Fruit fly (Drosophila melanogaster): Measurements from ENCODE around the gene crb.

- TF ChIP-seq insv (optimal IDR thresholded peaks at IDR 0.05) (no peak), h (optimal IDR thresholded peaks at IDR 0.05) (no peak)
Observed at dm6 chr3R:24299148-24299547, 4.3 kb downstream of the crb start.

Measured in Kc167 (cell line).